Fruit fly (Drosophila melanogaster) whole organism, embryonic: Measurements from ENCODE around the gene Acp76A.

Experiments used
- Atf-2 ChIP-seq: fragments of 200-800 bp; sonication (Bioruptor generic); optimal IDR thresholded peaks from 2 replicates; lab custom pipeline; 2016; ENCODE audit warnings: missing biosample characterization, missing genetic modification characterization
- B-H1 ChIP-seq: fragments of 200-800 bp; sonication (Bioruptor generic); IDR thresholded peaks from 3 replicates; pipeline ENCODE4 v1.3.6; 2022; ENCODE audit warnings: missing biosample characterization, missing genetic modification characterization
- Bdp1 ChIP-seq: fragments of 200-800 bp; sonication (Bioruptor generic); optimal IDR thresholded peaks from 3 replicates; lab custom pipeline; 2016; ENCODE audit warnings: missing biosample characterization, missing genetic modification characterization
- Blimp-1 ChIP-seq: fragments of 200-800 bp; sonication (Bioruptor generic); optimal IDR thresholded peaks from 3 replicates; lab custom pipeline; 2018; ENCODE audit warnings: missing biosample characterization, missing genetic modification characterization, mild to moderate bottlenecking, moderate library complexity, missing genetic modification reagents
- CG10366 ChIP-seq: fragments of 200-800 bp; sonication (Bioruptor generic); IDR thresholded peaks from 2 replicates; pipeline ENCODE4 v1.3.6; 2022; ENCODE audit warnings: missing biosample characterization, missing genetic modification characterization
- CG11560 ChIP-seq: fragments of 200-800 bp; sonication (Bioruptor generic); IDR thresholded peaks from 3 replicates; pipeline ENCODE4 v1.3.6; 2022; ENCODE audit warnings: missing biosample characterization, missing genetic modification characterization
- CG11695 ChIP-seq: fragments of 200-800 bp; sonication (Bioruptor generic); IDR thresholded peaks from 3 replicates; pipeline ENCODE4 v1.3.6; 2022; ENCODE audit warnings: missing biosample characterization, missing genetic modification characterization
- CG12155 ChIP-seq: fragments of 200-800 bp; sonication (Bioruptor generic); optimal IDR thresholded peaks from 3 replicates; lab custom pipeline; 2016; ENCODE audit warnings: missing biosample characterization, missing genetic modification characterization
- CG13624 ChIP-seq: fragments of 200-800 bp; sonication (Bioruptor generic); optimal IDR thresholded peaks from 2 replicates; lab custom pipeline; 2016; ENCODE audit warnings: missing biosample characterization, missing genetic modification characterization
- CG14050 ChIP-seq: fragments of 200-800 bp; sonication (Bioruptor generic); IDR thresholded peaks from 3 replicates; pipeline ENCODE4 v1.3.6; 2022; ENCODE audit warnings: missing biosample characterization, missing genetic modification characterization
- CG14441 ChIP-seq: fragments of 200-800 bp; sonication (Bioruptor generic); IDR thresholded peaks from 2 replicates; pipeline ENCODE4 v1.3.6; 2022; ENCODE audit warnings: missing biosample characterization, missing genetic modification characterization
- CG14710 ChIP-seq: fragments of 200-800 bp; sonication (Bioruptor generic); optimal IDR thresholded peaks from 3 replicates; lab custom pipeline; 2019; ENCODE audit warnings: missing biosample characterization, mild to moderate bottlenecking, missing genetic modification characterization, moderate library complexity
- CG16779 ChIP-seq: fragments of 200-800 bp; sonication (Bioruptor generic); IDR thresholded peaks from 2 replicates; pipeline ENCODE4 v1.3.6; 2022; ENCODE audit warnings: missing biosample characterization, missing genetic modification characterization
- CG16815 ChIP-seq: fragments of 200-800 bp; sonication (Bioruptor generic); optimal IDR thresholded peaks from 3 replicates; lab custom pipeline; 2017; ENCODE audit warnings: missing biosample characterization, mild to moderate bottlenecking, missing genetic modification characterization
- CG17361 ChIP-seq: fragments of 200-800 bp; sonication (Bioruptor generic); IDR thresholded peaks from 3 replicates; pipeline ENCODE4 v1.3.6; 2022; ENCODE audit warnings: missing biosample characterization, missing genetic modification characterization
- CG17829 ChIP-seq: fragments of 200-800 bp; optimal IDR thresholded peaks from 2 replicates; lab custom pipeline; 2019; ENCODE audit warnings: missing biosample characterization, mild to moderate bottlenecking, missing genetic modification characterization, moderate library complexity
- CG30431 ChIP-seq: fragments of 200-800 bp; sonication (Bioruptor generic); optimal IDR thresholded peaks from 2 replicates; lab custom pipeline; 2017; ENCODE audit warnings: missing biosample characterization, missing genetic modification characterization
- CG31365 ChIP-seq: fragments of 200-800 bp; sonication (Bioruptor generic); optimal IDR thresholded peaks from 2 replicates; lab custom pipeline; 2018; ENCODE audit warnings: missing biosample characterization, mild to moderate bottlenecking, missing genetic modification characterization
- CG34376 ChIP-seq: fragments of 200-800 bp; sonication (Bioruptor generic); optimal IDR thresholded peaks from 2 replicates; lab custom pipeline; 2018; ENCODE audit warnings: missing biosample characterization, mild to moderate bottlenecking, missing genetic modification characterization
- CG3847 ChIP-seq: fragments of 200-800 bp; sonication (Bioruptor generic); IDR thresholded peaks from 2 replicates; pipeline ENCODE4 v1.3.6; 2022; ENCODE audit warnings: missing biosample characterization, missing genetic modification characterization
- CG7556 ChIP-seq: fragments of 200-800 bp; sonication (Bioruptor generic); optimal IDR thresholded peaks from 2 replicates; lab custom pipeline; 2017; ENCODE audit warnings: missing biosample characterization, mild to moderate bottlenecking, missing genetic modification characterization
- CoRest ChIP-seq: fragments of 200-800 bp; sonication (Bioruptor generic); optimal IDR thresholded peaks from 3 replicates; lab custom pipeline; 2018; ENCODE audit warnings: missing biosample characterization, mild to moderate bottlenecking, missing genetic modification characterization, moderate library complexity
- CrebB ChIP-seq: fragments of 200-800 bp; sonication (Bioruptor generic); optimal IDR thresholded peaks from 3 replicates; lab custom pipeline; 2018; ENCODE audit warnings: missing biosample characterization, mild to moderate bottlenecking, missing genetic modification characterization
- E2f2 ChIP-seq: fragments of 200-800 bp; sonication (Bioruptor generic); IDR thresholded peaks from 2 replicates; pipeline ENCODE4 v1.3.6; 2022; ENCODE audit warnings: missing biosample characterization, missing genetic modification characterization
- Ets97D ChIP-seq: fragments of 200-800 bp; sonication (Bioruptor generic); optimal IDR thresholded peaks from 3 replicates; lab custom pipeline; 2016; ENCODE audit warnings: missing biosample characterization, missing genetic modification characterization
- Fer1 ChIP-seq: fragments of 200-800 bp; sonication (Bioruptor generic); optimal IDR thresholded peaks from 2 replicates; lab custom pipeline; 2017; ENCODE audit warnings: missing biosample characterization, mild to moderate bottlenecking, missing genetic modification characterization
- Gug ChIP-seq: fragments of 200-800 bp; sonication (Bioruptor generic); IDR thresholded peaks from 4 replicates; pipeline ENCODE4 v1.3.6; 2022; ENCODE audit warnings: missing biosample characterization, missing genetic modification characterization
- H15 ChIP-seq: fragments of 200-800 bp; sonication (Bioruptor generic); IDR thresholded peaks from 3 replicates; pipeline ENCODE4 v1.3.6; 2022; ENCODE audit warnings: missing biosample characterization, missing genetic modification characterization
- Hsf ChIP-seq: fragments of 200-800 bp; sonication (Bioruptor generic); optimal IDR thresholded peaks from 3 replicates; lab custom pipeline; 2016; ENCODE audit warnings: missing biosample characterization, missing genetic modification characterization
- Meics ChIP-seq: fragments of 200-800 bp; sonication (Bioruptor generic); optimal IDR thresholded peaks from 2 replicates; lab custom pipeline; 2017; ENCODE audit warnings: missing biosample characterization, mild to moderate bottlenecking, missing genetic modification characterization
- Pdp1 ChIP-seq, 2 experiments: fragments of 200-800 bp; sonication (Bioruptor generic); optimal IDR thresholded peaks; 3 replicates each; lab custom pipeline; 2016; ENCODE audit warnings: missing biosample characterization in 2 of 2, missing genetic modification characterization in 2 of 2, mild to moderate bottlenecking in 1 of 2, moderate library complexity in 1 of 2
- Six4 ChIP-seq: fragments of 200-800 bp; sonication (Bioruptor generic); optimal IDR thresholded peaks from 2 replicates; lab custom pipeline; 2016; ENCODE audit warnings: missing biosample characterization, missing genetic modification characterization
- Sry-δ ChIP-seq: fragments of 200-800 bp; sonication (Bioruptor generic); optimal IDR thresholded peaks from 2 replicates; lab custom pipeline; 2016; ENCODE audit warnings: missing biosample characterization, missing genetic modification characterization
- Xrp1 ChIP-seq: fragments of 200-800 bp; sonication (Bioruptor generic); IDR thresholded peaks from 2 replicates; pipeline ENCODE4 v1.3.6; 2022; ENCODE audit warnings: missing biosample characterization, missing genetic modification characterization
- abd-A ChIP-seq: fragments of 200-800 bp; sonication (Bioruptor generic); optimal IDR thresholded peaks from 3 replicates; lab custom pipeline; 2019; ENCODE audit warnings: missing biosample characterization, mild to moderate bottlenecking, missing genetic modification characterization, moderate library complexity
- ap ChIP-seq: fragments of 200-800 bp; sonication (Bioruptor generic); IDR thresholded peaks from 2 replicates; pipeline ENCODE4 v1.3.6; 2022; ENCODE audit warnings: missing biosample characterization, missing genetic modification characterization
- chif ChIP-seq, 2 experiments: fragments of 200-800 bp; sonication (Bioruptor generic); optimal IDR thresholded peaks; 3 replicates each; lab custom pipeline; 2016; ENCODE audit warnings: missing biosample characterization in 2 of 2, missing genetic modification characterization in 2 of 2
- cwo ChIP-seq: fragments of 200-800 bp; sonication (Bioruptor generic); optimal IDR thresholded peaks from 3 replicates; lab custom pipeline; 2017; ENCODE audit warnings: missing biosample characterization, missing genetic modification characterization, mild to moderate bottlenecking, moderate library complexity, missing genetic modification reagents
- dimm ChIP-seq: fragments of 200-800 bp; sonication (Bioruptor generic); IDR thresholded peaks from 2 replicates; pipeline ENCODE4 v1.3.6; 2022; ENCODE audit warnings: missing biosample characterization, missing genetic modification characterization
- dm ChIP-seq: fragments of 200-800 bp; sonication (Bioruptor generic); optimal IDR thresholded peaks from 3 replicates; lab custom pipeline; 2016; ENCODE audit warnings: missing biosample characterization, missing genetic modification characterization
- gce ChIP-seq: fragments of 200-800 bp; sonication (Bioruptor generic); IDR thresholded peaks from 3 replicates; pipeline ENCODE4 v1.3.6; 2022; ENCODE audit warnings: missing biosample characterization, missing genetic modification characterization
- kay ChIP-seq: fragments of 200-800 bp; sonication (Bioruptor generic); optimal IDR thresholded peaks from 2 replicates; lab custom pipeline; 2016; ENCODE audit warnings: missing biosample characterization, missing genetic modification characterization
- lov ChIP-seq, 2 experiments: fragments of 200-800 bp in 1 of 2; fragments of >200 bp in 1 of 2; sonication (Bioruptor generic) in 1 of 2; IDR thresholded peaks in 1 of 2; optimal IDR thresholded peaks in 1 of 2; 2 replicates in 1 of 2; 3 replicates in 1 of 2; pipeline versions ENCODE4 v1.3.6 to Lab custom; 2017 to 2022; ENCODE audit warnings: missing biosample characterization in 1 of 2, missing genetic modification characterization in 1 of 2
- phol ChIP-seq: fragments of 200-800 bp; sonication (Bioruptor generic); optimal IDR thresholded peaks from 3 replicates; lab custom pipeline; 2018; ENCODE audit warnings: missing biosample characterization, mild to moderate bottlenecking, missing genetic modification characterization, moderate library complexity
- salm ChIP-seq: fragments of 200-800 bp; sonication (Bioruptor generic); optimal IDR thresholded peaks from 2 replicates; lab custom pipeline; 2018; ENCODE audit warnings: missing biosample characterization, mild to moderate bottlenecking, missing genetic modification characterization
- sim ChIP-seq: fragments of 200-800 bp; sonication (Bioruptor generic); IDR thresholded peaks from 2 replicates; pipeline ENCODE4 v1.3.6; 2022; ENCODE audit warnings: missing biosample characterization, missing genetic modification characterization
- sr ChIP-seq: fragments of 200-800 bp; sonication (Bioruptor generic); IDR thresholded peaks from 3 replicates; pipeline ENCODE4 v1.3.6; 2022; ENCODE audit warnings: missing biosample characterization, missing genetic modification characterization
- stwl ChIP-seq: fragments of 200-800 bp; sonication (Bioruptor generic); optimal IDR thresholded peaks from 3 replicates; lab custom pipeline; 2018; ENCODE audit warnings: missing biosample characterization, mild to moderate bottlenecking, missing genetic modification characterization, moderate library complexity

Acp76A gene

DNA sequence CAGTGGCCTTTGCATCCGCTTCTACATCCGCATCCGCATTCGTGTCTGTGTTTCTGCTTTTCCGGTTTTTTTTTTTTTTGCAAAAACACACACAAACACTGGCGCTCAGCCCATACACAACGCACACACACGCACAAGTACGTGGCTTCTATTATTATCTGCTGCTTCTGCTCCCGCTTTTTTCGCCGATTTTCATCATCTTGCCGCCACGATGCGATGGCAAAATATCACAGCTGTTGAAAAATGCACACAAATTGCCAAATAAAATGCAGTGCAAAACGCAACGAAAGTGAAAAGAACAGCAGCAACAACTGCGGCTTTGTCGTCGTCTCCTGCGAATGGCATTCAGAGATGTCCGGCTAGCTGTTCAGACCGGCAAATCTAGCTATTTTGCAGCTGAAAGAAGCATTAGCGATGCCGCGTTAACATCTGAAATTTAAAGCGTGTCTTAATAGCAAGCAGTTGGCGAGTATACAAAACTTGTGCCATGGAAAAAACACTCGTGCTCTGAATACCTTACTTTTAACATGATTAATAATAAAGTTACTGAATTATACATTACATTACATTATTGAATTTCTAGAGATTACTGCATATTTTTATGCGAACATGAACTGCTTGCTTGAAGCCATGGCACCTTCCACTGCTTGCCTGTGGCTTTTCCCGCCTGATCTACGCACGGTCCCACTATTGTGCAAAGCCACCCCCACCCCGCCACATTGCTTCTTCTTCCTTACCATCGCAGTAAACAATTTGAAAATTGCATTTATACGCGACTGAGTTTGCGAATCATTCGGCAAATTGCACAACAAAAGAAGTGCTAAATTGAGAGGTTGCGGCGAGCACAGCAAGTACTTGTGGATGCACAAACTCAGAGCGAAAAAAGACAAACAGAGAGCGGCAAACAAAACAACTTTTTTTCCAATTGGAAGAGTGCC lies 10.9 kb upstream of the Acp76A start, which contains the start of the genes Ugt316A1 and Sfxn2 (continued):
- TF ChIP-seq Pdp1 (GFP tag; optimal IDR thresholded peaks at IDR 0.05; lab: Kevin White, UChicago) (peak; percentile 6 to 19), dm (peak; percentile 25), CG3847 (GFP tag; lab: Robert Waterston, UW) (peak; percentile 70), CG16815 (GFP tag; lab: Kevin White, UChicago) (peak; percentile 3), CG12155 (GFP tag; lab: Kevin White, UChicago) (peak; percentile 47), CG16779 (GFP tag; lab: Robert Waterston, UW) (no peak), sr (GFP tag; lab: Robert Waterston, UW) (no peak), Hsf (GFP tag; lab: Kevin White, UChicago) (peak; percentile 61), CoRest (peak; percentile 64), Gug (GFP tag; lab: Robert Waterston, UW) (peak; percentile 45; the same call in 2 of the 4 replicates), E2f2 (GFP tag; lab: Robert Waterston, UW) (peak; percentile 64; the same call in 1 of the 2 replicates), kay (GFP tag; lab: Kevin White, UChicago) (peak; percentile 38), gce (GFP tag; lab: Robert Waterston, UW) (0 out of 3 replicates have a peak, but pooled peaks have one; percentile 28), Xrp1 (GFP tag; lab: Robert Waterston, UW) (peak; percentile 34; the same call in 1 of the 2 replicates), CG10366 (peak; percentile 18; the same call in 1 of the 2 replicates), CG31365 (tag; lab: Kevin White, UChicago) (peak; percentile 98), salm (no peak), Bdp1 (peak; percentile 4), Ets97D (GFP tag; lab: Kevin White, UChicago) (peak; percentile 62), sim (no peak), CG17829 (tag; lab: Kevin White, UChicago) (peak; percentile 51), CG14050 (no peak), Atf-2 (GFP tag; lab: Kevin White, UChicago) (no peak), stwl (tag; lab: Kevin White, UChicago) (peak; percentile 65), CG11695 (GFP tag; lab: Robert Waterston, UW) (0 out of 3 replicates have a peak, but pooled peaks have one; percentile 22), CrebB (peak; percentile 55), ap (GFP tag; lab: Robert Waterston, UW) (no peak), Meics (GFP tag; lab: Kevin White, UChicago) (peak; percentile 2), Sry-δ (peak; percentile 48), H15 (GFP tag; lab: Robert Waterston, UW) (peak; percentile 38; the same call in 1 of the 3 replicates), Blimp-1 (GFP tag; lab: Kevin White, UChicago) (peak; percentile 100), B-H1 (GFP tag; lab: Robert Waterston, UW) (0 out of 3 replicates have a peak, but pooled peaks have one; percentile 34), chif (GFP tag; optimal IDR thresholded peaks at IDR 0.05; lab: Kevin White, UChicago) (peak in 1 of 2 experiments; percentile 50), CG13624 (GFP tag; lab: Kevin White, UChicago) (peak; percentile 48), Six4 (GFP tag; lab: Kevin White, UChicago) (no peak), CG34376 (GFP tag; lab: Kevin White, UChicago) (peak; percentile 43), CG14710 (tag; lab: Kevin White, UChicago) (peak; percentile 66), CG7556 (GFP tag; lab: Kevin White, UChicago) (no peak), cwo (GFP tag; lab: Kevin White, UChicago) (peak; percentile 17), abd-A (tag; lab: Kevin White, UChicago) (no peak), Fer1 (peak; percentile 9), dimm (GFP tag; lab: Robert Waterston, UW) (no peak), CG11560 (tag; lab: Robert Waterston, UW) (peak; percentile 36; the same call in 1 of the 3 replicates), lov (optimal IDR thresholded peaks at IDR 0.05; lab: Kevin White, UChicago) (no peak), lov (GFP tag; IDR thresholded peaks at IDR 0.05; lab: Robert Waterston, UW) (no peak), CG14441 (GFP tag; lab: Robert Waterston, UW) (peak; percentile 55), phol (tag; lab: Kevin White, UChicago) (peak; percentile 84), CG30431 (peak; percentile 25), CG17361 (GFP tag; lab: Robert Waterston, UW) (peak; percentile 71)
